Fruit fly (Drosophila melanogaster): ENCODE measurements around the gene PSMG1.

Gene PSMG1

dm6 chr3R:5789025-5789953 is 4.8 kb downstream of the PSMG1 start, which contains the start of the genes Hat1 and Rpn5 (continued):
- TF ChIP-seq sc (optimal IDR thresholded peaks at IDR 0.05): no peak
- TF ChIP-seq sc (GFP tag; optimal IDR thresholded peaks at IDR 0.05): peak; percentile 63
- peak; percentile 30 for TF ChIP-seq trem (tag; optimal IDR thresholded peaks at IDR 0.05)
- TF ChIP-seq CG10654 (GFP tag; optimal IDR thresholded peaks at IDR 0.05): peak; percentile 78
- peak; percentile 78 for TF ChIP-seq CG16813 (GFP tag; IDR thresholded peaks at IDR 0.05; ENCODE audit: partially characterized antibody)
- TF ChIP-seq Dp (GFP tag; optimal IDR thresholded peaks at IDR 0.05): peak; percentile 47
- TF ChIP-seq ind (GFP tag; optimal IDR thresholded peaks at IDR 0.05): peak; percentile 90
- TF ChIP-seq Dbx (GFP tag; IDR thresholded peaks at IDR 0.05): peak; percentile 79; the same call in 2 of the 3 replicates
- TF ChIP-seq CG18011 (GFP tag; optimal IDR thresholded peaks at IDR 0.05): peak; percentile 69
- peak; percentile 76; the same call in 1 of the 2 replicates for TF ChIP-seq unc-4 (GFP tag; IDR thresholded peaks at IDR 0.05; ENCODE audit: partially characterized antibody)
- peak; percentile 78 for TF ChIP-seq CG11504 (tag; optimal IDR thresholded peaks at IDR 0.05)
- TF ChIP-seq Fer1 (GFP tag; optimal IDR thresholded peaks at IDR 0.05): peak; percentile 52
- TF ChIP-seq CG18599 (GFP tag; optimal IDR thresholded peaks at IDR 0.05): peak; percentile 82
- peak; percentile 90 for TF ChIP-seq CG9609 (GFP tag; optimal IDR thresholded peaks at IDR 0.05)
- TF ChIP-seq CG13894 (tag; optimal IDR thresholded peaks at IDR 0.05): no peak
- peak; percentile 89 to 94 for TF ChIP-seq Pdp1 (GFP tag; optimal IDR thresholded peaks at IDR 0.05)
- no peak for TF ChIP-seq hth (optimal IDR thresholded peaks at IDR 0.05)
- peak; percentile 93 for TF ChIP-seq CG7786 (GFP tag; optimal IDR thresholded peaks at IDR 0.05)
- TF ChIP-seq otp (GFP tag; IDR thresholded peaks at IDR 0.05): 0 out of 3 replicates have a peak, but pooled peaks have one; percentile 9
- TF ChIP-seq CG11398 (GFP tag; optimal IDR thresholded peaks at IDR 0.05): peak; percentile 77
- TF ChIP-seq exex (tag; optimal IDR thresholded peaks at IDR 0.05): peak; percentile 32
- 0 out of 2 replicates have a peak, but pooled peaks have one; percentile 7 for TF ChIP-seq Gsc (GFP tag; IDR thresholded peaks at IDR 0.05)
- TF ChIP-seq bigmax (GFP tag; optimal IDR thresholded peaks at IDR 0.05): no peak
- peak; percentile 65 for TF ChIP-seq CG1233 (GFP tag; optimal IDR thresholded peaks at IDR 0.05)
- no peak for TF ChIP-seq cg (GFP tag; optimal IDR thresholded peaks at IDR 0.05)
- TF ChIP-seq CG4730 (GFP tag; IDR thresholded peaks at IDR 0.05): peak; percentile 4; the same call in 1 of the 2 replicates
- TF ChIP-seq CG12769 (tag; optimal IDR thresholded peaks at IDR 0.05): no peak
- TF ChIP-seq Stat92E (GFP tag; optimal IDR thresholded peaks at IDR 0.05): peak in 1 of 3 experiments; percentile 25
- TF ChIP-seq crp (GFP tag; optimal IDR thresholded peaks at IDR 0.05): peak in 1 of 2 experiments; percentile 51
- TF ChIP-seq Jarid2 (GFP tag; optimal IDR thresholded peaks at IDR 0.05): no peak
- TF ChIP-seq psq (GFP tag; optimal IDR thresholded peaks at IDR 0.05): peak; percentile 49
- TF ChIP-seq CG31441 (GFP tag; IDR thresholded peaks at IDR 0.05): peak; percentile 81; the same call in 1 of the 2 replicates
- TF ChIP-seq pho (GFP tag; optimal IDR thresholded peaks at IDR 0.05): peak; percentile 95
- TF ChIP-seq Kr (GFP tag; optimal IDR thresholded peaks at IDR 0.05): no peak
- peak; percentile 89 to 94 for TF ChIP-seq dpn (GFP tag; optimal IDR thresholded peaks at IDR 0.05)
- TF ChIP-seq CG5180 (GFP tag; optimal IDR thresholded peaks at IDR 0.05): no peak
- TF ChIP-seq CG2889 (GFP tag; IDR thresholded peaks at IDR 0.05): peak; percentile 66; the same call in 2 of the 3 replicates
- peak; percentile 82 for TF ChIP-seq CG2712 (tag; optimal IDR thresholded peaks at IDR 0.05)
- peak; percentile 90 for TF ChIP-seq CHES-1-like (GFP tag; optimal IDR thresholded peaks at IDR 0.05)
- TF ChIP-seq ro (GFP tag; IDR thresholded peaks at IDR 0.05): no peak
- peak; percentile 49 for TF ChIP-seq CG6272 (GFP tag; IDR thresholded peaks at IDR 0.05)
- peak; percentile 78 for TF ChIP-seq Myb (GFP tag; optimal IDR thresholded peaks at IDR 0.05)
- peak; percentile 38 for TF ChIP-seq gfzf (GFP tag; optimal IDR thresholded peaks at IDR 0.05)
- TF ChIP-seq CG7271 (tag; optimal IDR thresholded peaks at IDR 0.05): no peak
- peak; percentile 26 for TF ChIP-seq CG12299 (tag; optimal IDR thresholded peaks at IDR 0.05)
- TF ChIP-seq CG11723 (GFP tag; optimal IDR thresholded peaks at IDR 0.05): peak; percentile 57
- TF ChIP-seq danr (GFP tag; IDR thresholded peaks at IDR 0.05): peak; percentile 60; the same call in 1 of the 2 replicates

Data from whole organism, embryonic.